Fruit fly (Drosophila melanogaster): ENCODE measurements around the gene RagA-B.

- no peak for TF ChIP-seq pan (optimal IDR thresholded peaks at IDR 0.05)
- no peak for TF ChIP-seq EcR (GFP tag; optimal IDR thresholded peaks at IDR 0.05)
- no peak for TF ChIP-seq psq (optimal IDR thresholded peaks at IDR 0.05)
- no peak for TF ChIP-seq CG8478 (optimal IDR thresholded peaks at IDR 0.05)
- TF ChIP-seq usp (GFP tag; optimal IDR thresholded peaks at IDR 0.05): no peak
- TF ChIP-seq Dll (optimal IDR thresholded peaks at IDR 0.05): no peak
These were observed 18.4 kb upstream of the RagA-B start for dm6 chr3R:9002542-9002941.
